Fruit fly (Drosophila melanogaster) whole organism, wandering third instar larva: ENCODE measurements around the gene CG10183.

Experiments
- CrebA ChIP-seq: fragments of 200-800 bp; sonication (Bioruptor generic); optimal IDR thresholded peaks from 2 replicates; lab custom pipeline; 2016; ENCODE audit warnings: missing biosample characterization, mild to moderate bottlenecking, missing genetic modification characterization, borderline replicate concordance
- Hnf4 ChIP-seq: fragments of 200-800 bp; sonication (Bioruptor generic); optimal IDR thresholded peaks from 2 replicates; lab custom pipeline; 2016; ENCODE audit warnings: missing biosample characterization, mild to moderate bottlenecking, missing genetic modification characterization
- Hr78 ChIP-seq: fragments of >200 bp; optimal IDR thresholded peaks from 2 replicates; lab custom pipeline; 2017; ENCODE audit warnings: missing biosample characterization, missing genetic modification characterization
- OdsH ChIP-seq: fragments of 200-800 bp; sonication (Bioruptor generic); optimal IDR thresholded peaks from 2 replicates; lab custom pipeline; 2016; ENCODE audit warnings: missing biosample characterization, mild to moderate bottlenecking, missing genetic modification characterization
- psq ChIP-seq: fragments of 200-800 bp; sonication (Bioruptor generic); optimal IDR thresholded peaks from 3 replicates; lab custom pipeline; 2017; ENCODE audit warnings: missing biosample characterization, mild to moderate bottlenecking, missing genetic modification characterization, moderate library complexity

- TF ChIP-seq psq (GFP tag; lab: Kevin White, UChicago) (no peak), OdsH (GFP tag; lab: Kevin White, UChicago) (peak; percentile 44), Hr78 (GFP tag; lab: Kevin White, UChicago) (no peak), CrebA (GFP tag; lab: Kevin White, UChicago) (no peak), Hnf4 (peak; percentile 15)
These were observed 47.3 kb upstream of the CG10183 start for dm6 chr3R:23646183-23646582.
